Worm (Caenorhabditis elegans): ENCODE data around the gene F58G1.7.

Gene F58G1.7

ce11 chrII:12966274-12966673 is 18.2 kb upstream of the F58G1.7 start:
- no peak for TF ChIP-seq fkh-10 (GFP tag; optimal IDR thresholded peaks at IDR 0.05)
- no peak for TF ChIP-seq nhr-12 (tag; optimal IDR thresholded peaks at IDR 0.05)
- TF ChIP-seq ceh-9 (tag; optimal IDR thresholded peaks at IDR 0.05) = no peak
- no peak for TF ChIP-seq lin-39 (tag; optimal IDR thresholded peaks at IDR 0.05)
- TF ChIP-seq nhr-23 (tag; optimal IDR thresholded peaks at IDR 0.05) = no peak
- no peak for TF ChIP-seq eor-1 (tag; optimal IDR thresholded peaks at IDR 0.05)
- no peak for TF ChIP-seq ztf-11 (tag; optimal IDR thresholded peaks at IDR 0.05)

DNA sequence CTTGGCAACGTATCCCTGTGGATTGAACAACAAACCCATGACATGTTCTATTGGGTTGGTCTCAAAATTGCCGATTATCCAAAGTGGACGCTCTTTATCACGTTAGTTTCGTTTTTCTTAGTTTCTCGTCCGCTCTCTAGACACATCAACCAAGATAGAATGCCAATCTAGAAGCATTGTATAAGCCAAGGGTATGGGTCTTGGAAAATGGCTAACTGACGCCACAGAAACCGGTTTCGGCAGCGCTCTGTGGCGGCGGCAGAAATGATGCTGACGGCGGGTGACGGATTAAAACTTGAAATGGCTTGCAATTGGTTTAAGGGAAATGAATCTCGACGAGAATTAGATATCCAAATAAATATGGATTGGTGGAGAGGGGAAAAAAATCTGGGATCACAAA is 17.5 kb upstream of the F58G1.7 start:
- TF ChIP-seq eor-1 (tag; optimal IDR thresholded peaks at IDR 0.05) (no peak), nhr-25 (tag; optimal IDR thresholded peaks at IDR 0.05) (peak; percentile 72), elt-2 (tag; optimal IDR thresholded peaks at IDR 0.05) (no peak), hmg-11 (tag; optimal IDR thresholded peaks at IDR 0.05) (no peak), ceh-9 (tag; optimal IDR thresholded peaks at IDR 0.05) (no peak), nfya-1 (tag; optimal IDR thresholded peaks at IDR 0.05; ENCODE audit: insufficient read depth) (peak; percentile 16), lin-39 (tag; optimal IDR thresholded peaks at IDR 0.05) (no peak), ztf-11 (tag; optimal IDR thresholded peaks at IDR 0.05) (no peak), nhr-23 (tag; optimal IDR thresholded peaks at IDR 0.05) (no peak), zag-1 (tag; optimal IDR thresholded peaks at IDR 0.05) (no peak), elt-3 (tag; optimal IDR thresholded peaks at IDR 0.05) (no peak), ZK546.5 (tag; optimal IDR thresholded peaks at IDR 0.05) (no peak), nhr-43 (tag; optimal IDR thresholded peaks at IDR 0.05; ENCODE audit: poor library complexity, severe bottlenecking) (no peak), ama-1 (optimal IDR thresholded peaks at IDR 0.05) (peak; percentile 52), daf-12 (tag; optimal IDR thresholded peaks at IDR 0.05) (no peak), fkh-2 (tag; optimal IDR thresholded peaks at IDR 0.05) (no peak), mml-1 (tag; optimal IDR thresholded peaks at IDR 0.05) (no peak)

DNA sequence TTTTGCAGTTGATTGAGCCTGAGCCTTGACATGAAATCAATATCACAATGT is 17.3 kb upstream of the F58G1.7 start, which contains the start of gene ptr-18:
TSS of gene ptr-18 (plus strand) at position 9 of the 51 bp plus-strand sequence.
- TF ChIP-seq ceh-82 (tag; optimal IDR thresholded peaks at IDR 0.05) (no peak), unc-62 (GFP tag; optimal IDR thresholded peaks at IDR 0.05) (no peak), R02D3.7 (tag; optimal IDR thresholded peaks at IDR 0.05) (no peak), fkh-2 (tag; optimal IDR thresholded peaks at IDR 0.05) (no peak), nhr-11 (tag; optimal IDR thresholded peaks at IDR 0.05) (no peak), nhr-43 (tag; optimal IDR thresholded peaks at IDR 0.05; ENCODE audit: poor library complexity, severe bottlenecking) (no peak)

DNA sequence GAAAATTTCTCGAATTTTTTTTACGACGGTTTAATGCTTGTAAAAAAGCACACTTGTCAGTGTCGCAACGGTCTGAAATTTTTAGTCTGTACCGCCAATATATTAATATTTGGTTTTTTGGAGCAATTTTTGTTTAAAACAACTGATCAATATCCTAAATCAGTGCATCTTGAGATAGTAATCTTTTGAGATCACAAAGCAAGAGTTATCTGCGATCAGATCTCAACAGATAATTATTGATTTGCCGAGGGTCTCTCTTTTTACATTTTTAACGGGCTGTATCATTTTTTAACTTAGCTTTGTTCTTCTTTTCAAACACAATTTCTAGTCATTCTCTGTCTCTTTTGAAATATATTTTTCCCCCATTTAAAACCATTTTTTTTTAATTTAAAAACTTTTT is 17.1 kb upstream of the F58G1.7 start:
- TF ChIP-seq elt-1 (tag; optimal IDR thresholded peaks at IDR 0.05) (peak; percentile 87), nhr-76 (tag; optimal IDR thresholded peaks at IDR 0.05) (no peak)

- TF ChIP-seq fkh-10 (GFP tag; optimal IDR thresholded peaks at IDR 0.05) = no peak
- TF ChIP-seq snpc-4 (tag; optimal IDR thresholded peaks at IDR 0.05) = no peak
- TF ChIP-seq ztf-11 (tag; optimal IDR thresholded peaks at IDR 0.05) = no peak
- no peak for TF ChIP-seq zag-1 (tag; optimal IDR thresholded peaks at IDR 0.05)
- no peak for TF ChIP-seq nhr-76 (tag; optimal IDR thresholded peaks at IDR 0.05)
Measured at ce11 chrII:12961743-12962142, 13.7 kb upstream of the F58G1.7 start.

ce11 chrII:12961293-12961692 is 13.2 kb upstream of the F58G1.7 start:
- TF ChIP-seq nhr-43 (tag; optimal IDR thresholded peaks at IDR 0.05; ENCODE audit: poor library complexity, severe bottlenecking) (peak; percentile 56), lsy-12 (tag; optimal IDR thresholded peaks at IDR 0.05) (no peak), mml-1 (tag; optimal IDR thresholded peaks at IDR 0.05) (no peak), nhr-23 (tag; optimal IDR thresholded peaks at IDR 0.05) (peak; percentile 4), nhr-25 (tag; optimal IDR thresholded peaks at IDR 0.05) (peak; percentile 58)

ce11 chrII:12960206-12960605 is 12.1 kb upstream of the F58G1.7 start:
- TF ChIP-seq nhr-12 (tag; optimal IDR thresholded peaks at IDR 0.05) = no peak
- no peak for TF ChIP-seq tbx-2 (tag; optimal IDR thresholded peaks at IDR 0.05)
- TF ChIP-seq ceh-9 (tag; optimal IDR thresholded peaks at IDR 0.05) = no peak
- no peak for TF ChIP-seq jun-1 (tag; optimal IDR thresholded peaks at IDR 0.05)
- TF ChIP-seq nhr-23 (tag; optimal IDR thresholded peaks at IDR 0.05) = peak; percentile 39
- TF ChIP-seq ama-1 (optimal IDR thresholded peaks at IDR 0.05) = peak; percentile 31
- TF ChIP-seq fos-1 (tag; optimal IDR thresholded peaks at IDR 0.05) = no peak
- no peak for TF ChIP-seq nhr-11 (tag; optimal IDR thresholded peaks at IDR 0.05)
- TF ChIP-seq lin-15B (tag; optimal IDR thresholded peaks at IDR 0.05) = no peak
- TF ChIP-seq lin-39 (tag; optimal IDR thresholded peaks at IDR 0.05) = no peak

Measured in whole organism, L3 larva.